Worm (Caenorhabditis elegans) whole organism, L4/young adult: ENCODE measurements around the gene smf-2.

Source experiments
- W03F9.2 ChIP-seq: fragments of 150-350 bp; optimal IDR thresholded peaks from 2 replicates; lab custom pipeline; 2014; ENCODE audit warnings: missing biosample characterization, missing genetic modification characterization
- dao-5 ChIP-seq: sonication (generic microtip); optimal IDR thresholded peaks from 2 replicates; lab custom pipeline; 2016; ENCODE audit warnings: missing genotype, missing genetic modification characterization, moderate library complexity, missing compliant biosample characterization
- him-1 ChIP-seq: sonication (generic microtip); optimal IDR thresholded peaks from 2 replicates; lab custom pipeline; 2016; ENCODE audit warnings: missing genotype, missing genetic modification reagents, missing genetic modification characterization, missing compliant biosample characterization

DNA sequence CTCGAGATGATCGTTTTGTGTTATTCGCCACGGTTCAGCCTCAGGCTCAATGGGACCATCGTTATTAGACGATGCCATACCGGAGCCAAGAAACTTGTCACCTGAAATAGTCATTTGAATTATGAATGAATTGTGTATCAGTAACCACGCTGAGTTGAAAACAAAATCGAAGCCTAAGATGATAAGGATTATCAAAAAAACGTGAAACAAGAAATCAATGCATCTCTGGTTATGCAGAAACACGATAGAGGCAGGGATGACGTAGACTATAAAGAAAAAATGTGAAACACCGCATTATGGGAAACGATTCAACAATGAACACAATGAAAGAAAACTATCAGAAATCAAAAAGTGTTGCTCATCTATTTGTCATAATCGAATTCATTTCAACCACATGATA is 4.5 kb upstream of the smf-2 start, which contains the start of gene smf-1:
- TF ChIP-seq dao-5 (tag; lab: Kevin White, UChicago) = no peak
- no peak for TF ChIP-seq him-1 (tag; lab: Kevin White, UChicago)
- no peak for TF ChIP-seq W03F9.2 (tag; lab: Kevin White, UChicago)
